Worm (Caenorhabditis elegans) whole organism, midembryonic: ENCODE results near the gene Y46G5A.14.

Source experiments
- T22C8.4 ChIP-seq: fragments of 200-800 bp; sonication (Bioruptor generic); IDR thresholded peaks from 2 replicates; pipeline ENCODE4 v1.3.6; 2022; ENCODE audit warnings: missing genetic modification characterization, missing compliant biosample characterization
- cog-1 ChIP-seq: sonication (generic microtip); optimal IDR thresholded peaks from 2 replicates; lab custom pipeline; 2016; ENCODE audit warnings: missing genetic modification characterization, missing compliant biosample characterization
- flt-1 ChIP-seq: fragments of 200-800 bp; sonication (Bioruptor generic); IDR thresholded peaks from 2 replicates; pipeline ENCODE4 v1.3.6; 2022; ENCODE audit warnings: missing genetic modification characterization, missing compliant biosample characterization
- klf-2 ChIP-seq: fragments of 200-800 bp; sonication (Bioruptor generic); conservative IDR thresholded peaks from 2 replicates; pipeline ENCODE4 v1.3.6; 2022; ENCODE audit warnings: missing genetic modification reagents, missing genetic modification characterization, missing compliant biosample characterization
- med-1 ChIP-seq: sonication (generic microtip); optimal IDR thresholded peaks from 2 replicates; lab custom pipeline; 2017; ENCODE audit warnings: missing genetic modification characterization, mild to moderate bottlenecking, missing compliant biosample characterization, antibody characterized with exemption, missing genetic modification reagents; ENCODE audit not compliant: insufficient read depth
- ref-1 ChIP-seq: fragments of 200-800 bp; sonication (Bioruptor generic); conservative IDR thresholded peaks from 2 replicates; pipeline ENCODE4 v1.3.6; 2022; ENCODE audit warnings: missing genetic modification reagents, missing genetic modification characterization, missing compliant biosample characterization
- tab-1 ChIP-seq: fragments of 200-800 bp; sonication (Bioruptor generic); IDR thresholded peaks from 2 replicates; pipeline ENCODE4 v1.3.6; 2022; ENCODE audit warnings: missing genetic modification characterization, missing compliant biosample characterization
- ztf-23 ChIP-seq: fragments of 200-800 bp; sonication (Bioruptor generic); IDR thresholded peaks from 2 replicates; pipeline ENCODE4 v1.3.6; 2022; ENCODE audit warnings: missing genetic modification reagents, missing genetic modification characterization, missing compliant biosample characterization
- ztf-29 ChIP-seq: fragments of 200-800 bp; sonication (Bioruptor generic); IDR thresholded peaks from 2 replicates; pipeline ENCODE4 v1.3.6; 2022; ENCODE audit warnings: missing genetic modification reagents, missing genetic modification characterization, missing compliant biosample characterization

DNA sequence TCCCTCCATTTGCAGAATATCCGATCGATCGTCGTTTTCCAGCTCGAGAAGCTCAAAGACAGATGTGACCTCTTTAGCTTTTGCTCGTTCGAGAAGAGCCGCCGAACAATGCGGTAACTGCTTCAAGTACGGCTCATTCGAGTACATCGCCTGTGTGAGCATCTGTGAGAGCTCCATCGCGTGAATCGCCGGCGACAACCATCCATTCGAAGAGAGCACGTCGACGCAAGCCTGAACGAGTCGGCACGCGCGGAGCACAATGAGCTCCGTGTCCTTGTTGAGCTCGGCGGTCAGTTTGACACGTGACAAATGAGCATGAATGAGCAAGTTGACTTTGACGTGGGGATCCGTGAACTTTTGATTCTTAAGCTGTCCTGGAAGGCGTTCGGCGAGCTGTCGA is 46.6 kb upstream of the Y46G5A.14 start:
- TF ChIP-seq med-1 (GFP tag; lab: Kevin White, UChicago) (no peak), ref-1 (GFP tag; lab: Robert Waterston, UW) (no peak), tab-1 (GFP tag; lab: Robert Waterston, UW) (no peak), ztf-23 (GFP tag; lab: Robert Waterston, UW) (no peak), flt-1 (GFP tag; lab: Robert Waterston, UW) (no peak), ztf-29 (no peak), klf-2 (no peak), T22C8.4 (GFP tag; lab: Robert Waterston, UW) (no peak), cog-1 (tag; lab: Kevin White, UChicago) (no peak)
